Fruit fly (Drosophila melanogaster): Measurements from ENCODE around the gene CG7920.

The CG7920 gene

DNA sequence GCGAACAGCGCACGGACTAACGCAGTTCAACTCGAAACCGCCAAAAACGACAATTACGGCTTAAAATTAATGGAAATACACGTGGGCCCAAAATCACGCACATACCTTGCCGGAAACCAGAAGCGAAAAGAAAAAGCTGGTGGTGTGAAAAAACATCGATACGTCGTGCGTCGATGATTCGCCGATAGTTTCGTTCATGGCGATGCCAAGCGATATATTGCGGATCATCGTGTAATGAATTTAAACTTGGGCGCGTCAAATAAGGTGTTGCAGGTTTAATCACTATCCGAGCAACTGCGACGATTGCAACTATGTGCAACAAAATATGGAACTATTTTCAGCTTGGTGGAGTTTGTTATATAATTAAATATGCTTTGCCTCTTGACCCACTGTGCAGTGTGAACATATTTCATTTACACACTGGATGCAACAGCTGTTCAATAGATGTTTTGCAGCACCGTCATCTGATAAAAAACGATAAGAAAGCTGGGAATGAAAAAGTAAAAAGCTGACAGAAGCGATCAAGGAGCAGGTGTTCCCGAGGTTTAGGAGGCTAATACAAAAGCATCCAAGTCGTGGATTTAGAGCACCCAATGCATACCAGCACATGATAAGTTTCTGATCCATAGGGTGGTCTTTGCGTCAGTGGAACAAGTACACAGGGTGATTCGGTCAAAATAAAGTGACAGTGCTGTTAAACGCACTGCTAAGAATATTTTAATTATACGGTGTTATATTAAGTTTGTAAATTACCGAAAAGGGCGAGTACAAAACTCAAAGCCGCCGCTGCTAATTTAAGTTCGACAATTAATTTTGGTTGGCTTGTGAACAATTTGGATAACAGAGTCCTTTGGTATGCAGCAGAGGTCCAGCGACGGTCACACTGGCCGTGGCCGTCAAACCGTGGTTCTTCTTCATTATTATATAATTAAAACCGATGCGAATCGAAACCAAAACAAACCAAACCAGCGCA lies 31.2 kb upstream of the CG7920 start, which contains the start of the genes RpL32 and CG7943 (continued):
- peak; percentile 81 for TF ChIP-seq sim (GFP tag; IDR thresholded peaks at IDR 0.05)
- peak; percentile 89 for TF ChIP-seq ham (GFP tag; IDR thresholded peaks at IDR 0.05)
- peak; percentile 83 for TF ChIP-seq CG2875 (GFP tag; optimal IDR thresholded peaks at IDR 0.05)
- peak; percentile 50; the same call in 2 of the 3 replicates for TF ChIP-seq z (GFP tag; IDR thresholded peaks at IDR 0.05)
- TF ChIP-seq Myb (GFP tag; optimal IDR thresholded peaks at IDR 0.05): peak; percentile 84
- peak; percentile 81 for TF ChIP-seq ftz-f1 (GFP tag; optimal IDR thresholded peaks at IDR 0.05)
- TF ChIP-seq CG13424 (tag; optimal IDR thresholded peaks at IDR 0.05): peak; percentile 83
- peak; percentile 92 for TF ChIP-seq BtbVII (GFP tag; optimal IDR thresholded peaks at IDR 0.05)
- peak; percentile 82 for TF ChIP-seq CG15269 (tag; optimal IDR thresholded peaks at IDR 0.05)
- TF ChIP-seq H2.0 (GFP tag; IDR thresholded peaks at IDR 0.05): peak; percentile 83
- peak; percentile 92 for TF ChIP-seq CG6175 (GFP tag; IDR thresholded peaks at IDR 0.05)
- peak; percentile 96 for TF ChIP-seq luna (GFP tag; optimal IDR thresholded peaks at IDR 0.05)
- peak; percentile 74 for TF ChIP-seq CG3065 (GFP tag; optimal IDR thresholded peaks at IDR 0.05)
- TF ChIP-seq eve (GFP tag; optimal IDR thresholded peaks at IDR 0.05): peak in 1 of 2 experiments; percentile 77
- peak; percentile 96 for TF ChIP-seq Hmr (GFP tag; optimal IDR thresholded peaks at IDR 0.05)
- peak; percentile 92 for TF ChIP-seq Asciz (GFP tag; optimal IDR thresholded peaks at IDR 0.05)
- TF ChIP-seq wek (GFP tag; optimal IDR thresholded peaks at IDR 0.05): peak; percentile 82
- TF ChIP-seq crol (GFP tag; IDR thresholded peaks at IDR 0.05): peak; percentile 55; the same call in 1 of the 2 replicates
- peak; percentile 66 for TF ChIP-seq CG31388 (GFP tag; optimal IDR thresholded peaks at IDR 0.05)
- TF ChIP-seq pb (GFP tag; optimal IDR thresholded peaks at IDR 0.05): peak; percentile 96
- TF ChIP-seq CG15514 (GFP tag; optimal IDR thresholded peaks at IDR 0.05): peak; percentile 94
- TF ChIP-seq bab2 (GFP tag; optimal IDR thresholded peaks at IDR 0.05): peak; percentile 98
- TF ChIP-seq slou (GFP tag; optimal IDR thresholded peaks at IDR 0.05): peak; percentile 95
- peak; percentile 80 for TF ChIP-seq Atf-2 (GFP tag; optimal IDR thresholded peaks at IDR 0.05)
- peak; percentile 78 for TF ChIP-seq Sox102F (GFP tag; optimal IDR thresholded peaks at IDR 0.05)
- peak; percentile 89 for TF ChIP-seq Hey (tag; optimal IDR thresholded peaks at IDR 0.05)
- TF ChIP-seq ash1 (GFP tag; optimal IDR thresholded peaks at IDR 0.05): peak; percentile 94
- TF ChIP-seq CG4854 (GFP tag; optimal IDR thresholded peaks at IDR 0.05): peak; percentile 92
- TF ChIP-seq CG1603 (tag; optimal IDR thresholded peaks at IDR 0.05): peak; percentile 96
- TF ChIP-seq Hsf (GFP tag; optimal IDR thresholded peaks at IDR 0.05): peak; percentile 93
- TF ChIP-seq CG33213 (GFP tag; optimal IDR thresholded peaks at IDR 0.05): peak; percentile 96
- TF ChIP-seq gt (GFP tag; IDR thresholded peaks at IDR 0.05): peak; percentile 82
- TF ChIP-seq Oaz (GFP tag; IDR thresholded peaks at IDR 0.05): peak; percentile 94
- TF ChIP-seq chm (GFP tag; IDR thresholded peaks at IDR 0.05): peak; percentile 97
- TF ChIP-seq CG4360 (GFP tag; IDR thresholded peaks at IDR 0.05): peak; percentile 67
- TF ChIP-seq CG12219 (GFP tag; optimal IDR thresholded peaks at IDR 0.05): peak; percentile 77
- peak; percentile 89 for TF ChIP-seq CG43689 (GFP tag; IDR thresholded peaks at IDR 0.05)
- peak; percentile 90 for TF ChIP-seq org-1 (GFP tag; optimal IDR thresholded peaks at IDR 0.05)
- TF ChIP-seq tll (GFP tag; optimal IDR thresholded peaks at IDR 0.05): peak; percentile 40 to 85
- TF ChIP-seq Dip2 (GFP tag; IDR thresholded peaks at IDR 0.05): peak; percentile 69
- TF ChIP-seq wor (GFP tag; IDR thresholded peaks at IDR 0.05): peak; percentile 82
- peak; percentile 87 for TF ChIP-seq toy (GFP tag; IDR thresholded peaks at IDR 0.05)
- peak; percentile 99 for TF ChIP-seq Ets97D (GFP tag; optimal IDR thresholded peaks at IDR 0.05)
- TF ChIP-seq yki (optimal IDR thresholded peaks at IDR 0.05): no peak
- peak; percentile 94 for TF ChIP-seq emc (GFP tag; optimal IDR thresholded peaks at IDR 0.05)
- TF ChIP-seq fd102C (GFP tag; optimal IDR thresholded peaks at IDR 0.05): peak; percentile 81
- peak; percentile 85 for TF ChIP-seq fd3F (GFP tag; optimal IDR thresholded peaks at IDR 0.05)
- TF ChIP-seq so (GFP tag; IDR thresholded peaks at IDR 0.05): peak; percentile 98
- TF ChIP-seq croc (GFP tag; conservative IDR thresholded peaks at IDR 0.05): peak; percentile 87
